Worm (Caenorhabditis elegans): ENCODE results near the gene Y73B3A.11.
"Not testable (repeated sequence)": the region's sequence is repeated elsewhere in the genome, so short reads cannot be mapped to it uniquely, and the experiment has no call there.

The Y73B3A.11 gene

ce11 chrX:163034-163433 is 15.1 kb downstream of the Y73B3A.11 start, which contains the start of gene tmed-12:
TSS of gene tmed-12 (minus strand) at chrX:163134.
- TF ChIP-seq eor-1 (tag; optimal IDR thresholded peaks at IDR 0.05); fos-1 (tag; optimal IDR thresholded peaks at IDR 0.05); unc-62 (GFP tag; optimal IDR thresholded peaks at IDR 0.05): not testable (repeated sequence)

- TF ChIP-seq nfya-1 (tag; optimal IDR thresholded peaks at IDR 0.05; ENCODE audit: insufficient read depth) (no peak), nhr-76 (tag; optimal IDR thresholded peaks at IDR 0.05) (no peak), nhr-28 (tag; optimal IDR thresholded peaks at IDR 0.05) (no peak), jun-1 (tag; optimal IDR thresholded peaks at IDR 0.05) (no peak), zag-1 (tag; optimal IDR thresholded peaks at IDR 0.05) (no peak), skn-1 (tag; optimal IDR thresholded peaks at IDR 0.05) (no peak)
These were observed 29.2 kb downstream of the Y73B3A.11 start, which contains the start of the genes T08D2.5 and T08D2.4 for ce11 chrX:177075-177474. TSS of gene T08D2.5 (plus strand) at chrX:177375. TSS of gene T08D2.4 (plus strand) at chrX:177396.

- TF ChIP-seq hmg-11, elt-1, nhr-67 (tag; optimal IDR thresholded peaks at IDR 0.05): not testable (repeated sequence)
These were observed 34.3 kb downstream of the Y73B3A.11 start, which contains the start of the genes T08D2.6 and chkr-1 for ce11 chrX:182119-182741. TSS of gene T08D2.6 (minus strand) at chrX:182169. TSS of gene chkr-1 (plus strand) at chrX:182691.

ce11 chrX:183572-183971 is 35.6 kb downstream of the Y73B3A.11 start:
- TF ChIP-seq ceh-28 (tag; optimal IDR thresholded peaks at IDR 0.05): peak; percentile 43

- TF ChIP-seq fos-1 (tag; optimal IDR thresholded peaks at IDR 0.05): no peak
- TF ChIP-seq nfya-1 (tag; optimal IDR thresholded peaks at IDR 0.05; ENCODE audit: insufficient read depth): no peak
- no peak for TF ChIP-seq pha-4 (tag; optimal IDR thresholded peaks at IDR 0.05)
- TF ChIP-seq sea-2 (GFP tag; optimal IDR thresholded peaks at IDR 0.05): no peak
- TF ChIP-seq jun-1 (tag; optimal IDR thresholded peaks at IDR 0.05): no peak
- no peak for TF ChIP-seq nhr-76 (tag; optimal IDR thresholded peaks at IDR 0.05)
- TF ChIP-seq nhr-25 (tag; optimal IDR thresholded peaks at IDR 0.05): no peak
- TF ChIP-seq lsy-12 (tag; optimal IDR thresholded peaks at IDR 0.05): no peak
- TF ChIP-seq nhr-28 (tag; optimal IDR thresholded peaks at IDR 0.05): no peak
- TF ChIP-seq ceh-28 (tag; optimal IDR thresholded peaks at IDR 0.05): no peak
- TF ChIP-seq hmg-11 (tag; optimal IDR thresholded peaks at IDR 0.05): no peak
- no peak for TF ChIP-seq pqm-1 (tag; optimal IDR thresholded peaks at IDR 0.05)
- TF ChIP-seq unc-39 (tag; optimal IDR thresholded peaks at IDR 0.05): no peak
- no peak for TF ChIP-seq mml-1 (tag; optimal IDR thresholded peaks at IDR 0.05)
- TF ChIP-seq fkh-2 (tag; optimal IDR thresholded peaks at IDR 0.05): no peak
- no peak for TF ChIP-seq egl-5 (tag; optimal IDR thresholded peaks at IDR 0.05)
- no peak for TF ChIP-seq nhr-11 (tag; optimal IDR thresholded peaks at IDR 0.05)
- TF ChIP-seq ceh-82 (tag; optimal IDR thresholded peaks at IDR 0.05): no peak
These were observed 44.6 kb downstream of the Y73B3A.11 start, which contains the start of gene T08D2.8 for ce11 chrX:192534-192933. TSS of gene T08D2.8 (plus strand) at chrX:192834.

- TF ChIP-seq unc-39 (tag; optimal IDR thresholded peaks at IDR 0.05) (no peak), nhr-67 (tag; optimal IDR thresholded peaks at IDR 0.05) (no peak), ZK546.5 (tag; optimal IDR thresholded peaks at IDR 0.05) (no peak), nhr-23 (tag; optimal IDR thresholded peaks at IDR 0.05) (no peak), daf-12 (tag; optimal IDR thresholded peaks at IDR 0.05) (no peak), nhr-11 (tag; optimal IDR thresholded peaks at IDR 0.05) (no peak), tbx-2 (tag; optimal IDR thresholded peaks at IDR 0.05) (no peak), ceh-9 (tag; optimal IDR thresholded peaks at IDR 0.05) (no peak), nhr-43 (tag; optimal IDR thresholded peaks at IDR 0.05; ENCODE audit: poor library complexity, severe bottlenecking) (no peak), nfya-1 (tag; optimal IDR thresholded peaks at IDR 0.05; ENCODE audit: insufficient read depth) (no peak), ceh-16 (tag; optimal IDR thresholded peaks at IDR 0.05) (no peak), mdl-1 (tag; optimal IDR thresholded peaks at IDR 0.05) (no peak), ceh-82 (tag; optimal IDR thresholded peaks at IDR 0.05) (no peak), pqm-1 (tag; optimal IDR thresholded peaks at IDR 0.05) (no peak)
These were observed 48.5 kb downstream of the Y73B3A.11 start for ce11 chrX:196403-196802.

Data from whole organism, L3 larva.